Worm (Caenorhabditis elegans) whole organism, mixed stage, embryonic: ENCODE measurements around the gene Y51A2B.8.

ENCODE experiments used
- bed-3 ChIP-seq: fragments of 200-800 bp; sonication (Bioruptor generic); optimal IDR thresholded peaks from 3 replicates; lab custom pipeline; 2018; ENCODE audit warnings: mild to moderate bottlenecking, missing genetic modification characterization, moderate library complexity, missing compliant biosample characterization
- blmp-1 ChIP-seq: fragments of 150-350 bp; optimal IDR thresholded peaks from 2 replicates; lab custom pipeline; 2014; ENCODE audit warnings: missing biosample characterization, missing genetic modification characterization
- ceh-39 ChIP-seq: fragments of 150-350 bp; optimal IDR thresholded peaks from 2 replicates; lab custom pipeline; 2014; ENCODE audit warnings: missing biosample characterization, missing genetic modification characterization
- ceh-43 ChIP-seq: fragments of 200-800 bp; sonication (Bioruptor generic); optimal IDR thresholded peaks from 2 replicates; lab custom pipeline; 2018; ENCODE audit warnings: mild to moderate bottlenecking, missing genetic modification characterization, moderate library complexity, missing compliant biosample characterization
- ceh-83 ChIP-seq: fragments of 200-800 bp; sonication (Bioruptor generic); optimal IDR thresholded peaks from 2 replicates; lab custom pipeline; 2018; ENCODE audit warnings: mild to moderate bottlenecking, missing genetic modification characterization, missing compliant biosample characterization
- ces-1 ChIP-seq: fragments of 150-350 bp; optimal IDR thresholded peaks from 2 replicates; lab custom pipeline; 2014; ENCODE audit warnings: missing biosample characterization, missing genetic modification reagents, missing genetic modification characterization
- cnd-1 ChIP-seq: fragments of 200-800 bp; sonication (Bioruptor generic); optimal IDR thresholded peaks from 2 replicates; lab custom pipeline; 2018; ENCODE audit warnings: mild to moderate bottlenecking, missing genetic modification characterization, missing compliant biosample characterization
- elt-1 ChIP-seq: sonication (generic microtip); optimal IDR thresholded peaks from 2 replicates; lab custom pipeline; 2017; ENCODE audit warnings: missing genetic modification characterization, mild to moderate bottlenecking, missing compliant biosample characterization, antibody characterized with exemption, moderate library complexity, borderline replicate concordance; ENCODE audit not compliant: insufficient read depth
- elt-3 ChIP-seq: fragments of 150-350 bp; optimal IDR thresholded peaks from 2 replicates; lab custom pipeline; 2014; ENCODE audit warnings: missing biosample characterization, missing genetic modification characterization
- flh-1 ChIP-seq: fragments of 200-800 bp; sonication (Bioruptor generic); optimal IDR thresholded peaks from 2 replicates; lab custom pipeline; 2018; ENCODE audit warnings: mild to moderate bottlenecking, missing genetic modification characterization, moderate library complexity, missing compliant biosample characterization
- ham-2 ChIP-seq: fragments of 200-800 bp; sonication (Bioruptor generic); optimal IDR thresholded peaks from 2 replicates; lab custom pipeline; 2018; ENCODE audit warnings: mild to moderate bottlenecking, missing genetic modification characterization, missing compliant biosample characterization
- hlh-1 ChIP-seq: fragments of 150-350 bp; optimal IDR thresholded peaks from 2 replicates; lab custom pipeline; 2014; ENCODE audit warnings: missing biosample characterization, missing genetic modification reagents, missing genetic modification characterization
- lin-13 ChIP-seq: fragments of 150-350 bp; optimal IDR thresholded peaks from 2 replicates; lab custom pipeline; 2014; ENCODE audit warnings: missing biosample characterization, missing genetic modification characterization
- lin-32 ChIP-seq: fragments of 200-800 bp; sonication (Bioruptor generic); optimal IDR thresholded peaks from 2 replicates; lab custom pipeline; 2018; ENCODE audit warnings: mild to moderate bottlenecking, missing genetic modification characterization, missing compliant biosample characterization
- lsy-2 ChIP-seq: fragments of 150-350 bp; optimal IDR thresholded peaks from 2 replicates; lab custom pipeline; 2014; ENCODE audit warnings: missing biosample characterization, missing genetic modification characterization
- mab-5 ChIP-seq: fragments of 150-350 bp; optimal IDR thresholded peaks from 2 replicates; lab custom pipeline; 2014; ENCODE audit warnings: missing biosample characterization, missing genetic modification characterization
- mep-1 ChIP-seq: fragments of 150-350 bp; optimal IDR thresholded peaks from 2 replicates; lab custom pipeline; 2017; ENCODE audit warnings: missing biosample characterization, missing genetic modification reagents, missing genetic modification characterization, inconsistent platforms
- mls-2 ChIP-seq: sonication (generic microtip); optimal IDR thresholded peaks from 2 replicates; lab custom pipeline; 2016; ENCODE audit warnings: mild to moderate bottlenecking, missing genetic modification characterization, moderate library complexity, missing compliant biosample characterization
- nhr-12 ChIP-seq: fragments of 150-350 bp; optimal IDR thresholded peaks from 2 replicates; lab custom pipeline; 2014; ENCODE audit warnings: missing biosample characterization, missing genetic modification characterization
- nhr-2 ChIP-seq: fragments of 150-350 bp; optimal IDR thresholded peaks from 2 replicates; lab custom pipeline; 2014; ENCODE audit warnings: missing biosample characterization, missing genetic modification characterization
- nhr-237 ChIP-seq: fragments of 150-350 bp; optimal IDR thresholded peaks from 2 replicates; lab custom pipeline; 2014; ENCODE audit warnings: missing biosample characterization, missing genetic modification characterization
- nhr-28 ChIP-seq: fragments of 150-350 bp; optimal IDR thresholded peaks from 2 replicates; lab custom pipeline; 2014; ENCODE audit warnings: missing biosample characterization, missing genetic modification characterization
- nhr-76 ChIP-seq: sonication (generic microtip); optimal IDR thresholded peaks from 2 replicates; lab custom pipeline; 2017; ENCODE audit warnings: missing biosample characterization, missing genetic modification characterization
- sem-2 ChIP-seq: fragments of 200-800 bp; sonication (Bioruptor generic); optimal IDR thresholded peaks from 2 replicates; lab custom pipeline; 2018; ENCODE audit warnings: mild to moderate bottlenecking, missing genetic modification characterization, missing compliant biosample characterization
- snpc-4 ChIP-seq: fragments of 150-350 bp; optimal IDR thresholded peaks from 2 replicates; lab custom pipeline; 2014; ENCODE audit warnings: missing biosample characterization, missing genetic modification characterization
- sptf-1 ChIP-seq: sonication (generic microtip); optimal IDR thresholded peaks from 2 replicates; lab custom pipeline; 2017; ENCODE audit warnings: mild to moderate bottlenecking, missing genetic modification characterization, moderate library complexity, missing compliant biosample characterization
- tbx-8 ChIP-seq: fragments of 200-800 bp; sonication (Bioruptor generic); optimal IDR thresholded peaks from 2 replicates; lab custom pipeline; 2018; ENCODE audit warnings: mild to moderate bottlenecking, missing genetic modification characterization, moderate library complexity, missing compliant biosample characterization
- unc-39 ChIP-seq: fragments of 150-350 bp; optimal IDR thresholded peaks from 2 replicates; lab custom pipeline; 2014; ENCODE audit warnings: missing biosample characterization, missing genetic modification characterization
- unc-62 ChIP-seq: fragments of 150-350 bp; optimal IDR thresholded peaks from 2 replicates; lab custom pipeline; 2014; ENCODE audit warnings: missing biosample characterization, missing genetic modification reagents, missing genetic modification characterization
- zip-8 ChIP-seq: fragments of 150-350 bp; optimal IDR thresholded peaks from 2 replicates; lab custom pipeline; 2014; ENCODE audit warnings: missing biosample characterization, missing genetic modification characterization
- ztf-11 ChIP-seq: fragments of 150-350 bp; optimal IDR thresholded peaks from 2 replicates; lab custom pipeline; 2014; ENCODE audit warnings: missing biosample characterization, missing genetic modification characterization

Gene Y51A2B.8

ce11 chrV:18374194-18374593 is 4.7 kb upstream of the Y51A2B.8 start, which contains the start of gene Y51A2B.2:
Y51A2B.2 (plus strand) TSS chrV:18374494.
- TF ChIP-seq nhr-76 (no peak), mab-5 (tag; lab: Kevin White, UChicago) (no peak), nhr-237 (tag; lab: Kevin White, UChicago) (no peak), mls-2 (no peak), nhr-2 (tag; lab: Kevin White, UChicago) (no peak), sptf-1 (tag; lab: Kevin White, UChicago) (no peak), unc-62 (GFP tag; lab: Kevin White, UChicago) (no peak), elt-3 (no peak), bed-3 (GFP tag; lab: Kevin White, UChicago) (no peak), ztf-11 (tag; lab: Kevin White, UChicago) (no peak), ceh-83 (GFP tag; lab: Kevin White, UChicago) (no peak), lin-13 (tag; lab: Kevin White, UChicago) (no peak), ceh-39 (no peak)

- TF ChIP-seq ztf-11 (tag; lab: Kevin White, UChicago) (no peak), sptf-1 (tag; lab: Kevin White, UChicago) (no peak), nhr-28 (tag; lab: Kevin White, UChicago) (no peak), flh-1 (no peak), ceh-39 (no peak), hlh-1 (tag; lab: Kevin White, UChicago) (no peak), lin-13 (tag; lab: Kevin White, UChicago) (no peak), unc-39 (tag; lab: Kevin White, UChicago) (no peak), lin-32 (GFP tag; lab: Kevin White, UChicago) (no peak), mep-1 (tag; lab: Kevin White, UChicago) (no peak), ces-1 (no peak), unc-62 (GFP tag; lab: Kevin White, UChicago) (no peak), ceh-43 (GFP tag; lab: Kevin White, UChicago) (no peak), cnd-1 (tag; lab: Kevin White, UChicago) (no peak)
- TF ChIP-seq, all 35 proteins: peak for 0
Measured at ce11 chrV:18375551-18375950, 3.4 kb upstream of the Y51A2B.8 start.

- TF ChIP-seq nhr-12 (tag; lab: Kevin White, UChicago) (no peak), mep-1 (tag; lab: Kevin White, UChicago) (no peak), lin-13 (tag; lab: Kevin White, UChicago) (no peak), ceh-43 (GFP tag; lab: Kevin White, UChicago) (no peak), hlh-1 (tag; lab: Kevin White, UChicago) (no peak), mab-5 (tag; lab: Kevin White, UChicago) (no peak), ceh-83 (GFP tag; lab: Kevin White, UChicago) (no peak), elt-1 (tag; lab: Kevin White, UChicago) (no peak), mls-2 (no peak), ztf-11 (tag; lab: Kevin White, UChicago) (no peak), ham-2 (GFP tag; lab: Kevin White, UChicago) (no peak), ces-1 (no peak)
Measured at ce11 chrV:18382590-18382989, 3.7 kb downstream of the Y51A2B.8 start, which contains the start of gene nhr-288. nhr-288 (minus strand) TSS chrV:18382690.

ce11 chrV:18389046-18389445 is 10.1 kb downstream of the Y51A2B.8 start, which contains the start of the genes Y51A2B.4 and Y51A2B.5:
Y51A2B.4 (minus strand) TSS chrV:18389146.
Y51A2B.5 (plus strand) TSS chrV:18389277.
- TF ChIP-seq tbx-8, result no peak
- no peak for TF ChIP-seq nhr-12 (tag; lab: Kevin White, UChicago)
- TF ChIP-seq elt-1 (tag; lab: Kevin White, UChicago), result no peak
- TF ChIP-seq zip-8 (tag; lab: Kevin White, UChicago), result no peak
- no peak for TF ChIP-seq flh-1
- no peak for TF ChIP-seq snpc-4 (tag; lab: Kevin White, UChicago)
- no peak for TF ChIP-seq ceh-83 (GFP tag; lab: Kevin White, UChicago)
- no peak for TF ChIP-seq ztf-11 (tag; lab: Kevin White, UChicago)
- TF ChIP-seq hlh-1 (tag; lab: Kevin White, UChicago), result no peak
- TF ChIP-seq sem-2 (GFP tag; lab: Kevin White, UChicago), result no peak
- TF ChIP-seq blmp-1, result no peak
- no peak for TF ChIP-seq ceh-39
- TF ChIP-seq elt-3, result no peak
- TF ChIP-seq ceh-43 (GFP tag; lab: Kevin White, UChicago), result no peak
- no peak for TF ChIP-seq bed-3 (GFP tag; lab: Kevin White, UChicago)
- TF ChIP-seq lsy-2 (tag; lab: Kevin White, UChicago), result no peak
